Fruit fly (Drosophila melanogaster): ENCODE data around the gene Fim.

Gene Fim

DNA sequence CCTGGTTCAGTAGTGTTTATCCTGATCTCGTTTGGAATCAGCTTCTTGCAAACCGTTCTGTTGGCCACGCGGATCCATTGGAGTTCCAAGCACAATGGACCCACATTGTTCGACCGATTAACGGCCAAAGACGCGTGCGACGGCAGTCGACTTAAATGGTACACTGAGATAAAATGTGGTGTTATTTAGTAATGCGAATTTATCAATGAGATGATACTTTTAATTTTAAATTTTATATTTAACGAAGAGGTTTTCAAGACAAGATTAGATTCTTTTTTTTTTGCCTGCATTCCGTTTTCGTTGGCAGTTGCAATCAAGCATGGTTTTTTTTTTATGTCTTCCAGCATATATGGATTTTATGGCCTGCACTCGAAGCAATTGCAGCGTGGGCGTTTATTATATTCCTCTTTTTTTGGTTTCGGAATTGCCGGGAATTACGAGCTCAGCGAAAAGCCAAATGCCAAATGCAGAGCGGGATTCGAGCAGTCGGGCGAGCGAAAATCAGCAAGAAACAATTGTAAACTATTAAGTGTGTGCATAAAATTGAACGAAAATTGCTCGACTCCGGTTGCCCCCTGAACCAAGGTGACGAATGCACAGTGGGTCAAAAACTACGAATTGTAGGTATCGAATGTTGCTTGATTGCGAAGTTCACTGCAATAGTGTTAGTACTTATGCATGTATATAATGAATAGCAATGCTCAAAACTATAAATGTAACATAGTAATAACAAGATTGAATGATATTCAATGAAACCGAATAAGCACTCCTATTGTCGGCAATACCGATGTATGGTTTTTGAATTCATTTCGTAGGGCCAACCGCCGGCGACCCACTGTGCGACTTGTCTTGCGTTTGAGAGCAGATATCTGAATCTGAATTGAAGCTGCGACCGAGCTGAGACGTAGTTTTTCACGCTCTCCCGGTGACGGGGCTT is 2.6 kb downstream of the Fim start (continued):
- TF ChIP-seq gro (GFP tag; optimal IDR thresholded peaks at IDR 0.05) (peak; percentile 2), CG33557 (GFP tag; optimal IDR thresholded peaks at IDR 0.05) (peak; percentile 18), CG10366 (GFP tag; IDR thresholded peaks at IDR 0.05) (peak; percentile 20; the same call in 1 of the 2 replicates), grn (GFP tag; optimal IDR thresholded peaks at IDR 0.05) (no peak), HHEX (GFP tag; optimal IDR thresholded peaks at IDR 0.05) (peak; percentile 70), CG9215 (GFP tag; IDR thresholded peaks at IDR 0.05) (peak; percentile 71), stc (GFP tag; IDR thresholded peaks at IDR 0.05) (peak; percentile 62), dmrt99B (tag; optimal IDR thresholded peaks at IDR 0.05) (peak; percentile 74), CG2116 (GFP tag; optimal IDR thresholded peaks at IDR 0.05) (peak; percentile 5), Sry-δ (GFP tag; optimal IDR thresholded peaks at IDR 0.05) (no peak), CG10654 (GFP tag; optimal IDR thresholded peaks at IDR 0.05) (peak; percentile 5), CG3163 (GFP tag; optimal IDR thresholded peaks at IDR 0.05) (peak; percentile 6), hkb (optimal IDR thresholded peaks at IDR 0.05) (no peak), hkb (GFP tag; IDR thresholded peaks at IDR 0.05) (peak; percentile 60), CG10267 (tag; optimal IDR thresholded peaks at IDR 0.05) (peak; percentile 9), CG15269 (tag; optimal IDR thresholded peaks at IDR 0.05) (peak; percentile 82), CG4707 (GFP tag; optimal IDR thresholded peaks at IDR 0.05) (peak; percentile 58), Ptx1 (GFP tag; IDR thresholded peaks at IDR 0.05) (peak; percentile 72), wek (GFP tag; optimal IDR thresholded peaks at IDR 0.05) (peak; percentile 49), zfh1 (GFP tag; IDR thresholded peaks at IDR 0.05) (peak; percentile 50; the same call in 2 of the 3 replicates), CG1792 (GFP tag; optimal IDR thresholded peaks at IDR 0.05) (no peak), Optix (GFP tag; IDR thresholded peaks at IDR 0.05) (0 out of 3 replicates have a peak, but pooled peaks have one; percentile 41), CG17361 (GFP tag; IDR thresholded peaks at IDR 0.05) (peak; percentile 68), CG1602 (GFP tag; optimal IDR thresholded peaks at IDR 0.05) (peak; percentile 12), pita (GFP tag; optimal IDR thresholded peaks at IDR 0.05) (no peak), CG12104 (GFP tag; optimal IDR thresholded peaks at IDR 0.05) (peak; percentile 10), zen (tag; optimal IDR thresholded peaks at IDR 0.05) (no peak), cas (GFP tag; IDR thresholded peaks at IDR 0.05) (0 out of 2 replicates have a peak, but pooled peaks have one; percentile 26), amos (GFP tag; IDR thresholded peaks at IDR 0.05; ENCODE audit: partially characterized antibody) (peak; percentile 30; the same call in 1 of the 2 replicates), CG7963 (GFP tag; IDR thresholded peaks at IDR 0.05; ENCODE audit: partially characterized antibody) (no peak), Dll (GFP tag; IDR thresholded peaks at IDR 0.05; ENCODE audit: partially characterized antibody) (0 out of 4 replicates have a peak, but pooled peaks have one; percentile 23), CG10979 (tag; optimal IDR thresholded peaks at IDR 0.05) (peak; percentile 43), Asciz (GFP tag; optimal IDR thresholded peaks at IDR 0.05) (no peak), CG11093 (GFP tag; IDR thresholded peaks at IDR 0.05) (peak; percentile 45; the same call in 1 of the 3 replicates), fru (optimal IDR thresholded peaks at IDR 0.05) (no peak), ash1 (GFP tag; optimal IDR thresholded peaks at IDR 0.05) (no peak), CG10274 (GFP tag; optimal IDR thresholded peaks at IDR 0.05) (peak; percentile 46), CHES-1-like (GFP tag; optimal IDR thresholded peaks at IDR 0.05) (peak; percentile 52), slbo (GFP tag; IDR thresholded peaks at IDR 0.05) (peak; percentile 73), Hmx (GFP tag; optimal IDR thresholded peaks at IDR 0.05) (no peak), maf-S (GFP tag; optimal IDR thresholded peaks at IDR 0.05) (peak; percentile 32), ap (GFP tag; IDR thresholded peaks at IDR 0.05) (0 out of 2 replicates have a peak, but pooled peaks have one; percentile 21), CkIIα-i1 (GFP tag; IDR thresholded peaks at IDR 0.05) (no peak), CG3726 (GFP tag; IDR thresholded peaks at IDR 0.05) (peak; percentile 58; the same call in 1 of the 3 replicates), Meics (GFP tag; optimal IDR thresholded peaks at IDR 0.05) (peak; percentile 69), Nf-YB (GFP tag; optimal IDR thresholded peaks at IDR 0.05) (peak; percentile 22), CG8765 (GFP tag; IDR thresholded peaks at IDR 0.05) (no peak), ac (GFP tag; optimal IDR thresholded peaks at IDR 0.05) (no peak), trem (tag; optimal IDR thresholded peaks at IDR 0.05) (no peak)

All from whole organism, embryonic.